Worm (Caenorhabditis elegans): Measurements from ENCODE around the gene Y43C5A.4.

Y43C5A.4 gene

ce11 chrIV:10252350-10252792, 25.4 kb upstream of the Y43C5A.4 start (continued):
- no peak for TF ChIP-seq hlh-26 (GFP tag; conservative IDR thresholded peaks at IDR 0.05)
- peak; percentile 84 for TF ChIP-seq hmg-1.2 (GFP tag; IDR thresholded peaks at IDR 0.05)
- peak; percentile 78; the same call in 1 of the 2 replicates for TF ChIP-seq egl-44 (GFP tag; IDR thresholded peaks at IDR 0.05)
- peak; percentile 80 for TF ChIP-seq C06A6.2 (GFP tag; conservative IDR thresholded peaks at IDR 0.05)
- TF ChIP-seq ztf-28 (GFP tag; IDR thresholded peaks at IDR 0.05) = no peak
- 0 out of 2 replicates have a peak, but pooled peaks have one; percentile 43 for TF ChIP-seq rcor-1 (GFP tag; IDR thresholded peaks at IDR 0.05)
- no peak for TF ChIP-seq lsy-27 (tag; optimal IDR thresholded peaks at IDR 0.05; ENCODE audit: borderline replicate concordance, insufficient read depth)
- TF ChIP-seq madf-6 (GFP tag; IDR thresholded peaks at IDR 0.05) = peak; percentile 12; the same call in 1 of the 2 replicates
- TF ChIP-seq chd-7 (tag; optimal IDR thresholded peaks at IDR 0.05) = peak; percentile 89
- TF ChIP-seq ceh-79 (tag; optimal IDR thresholded peaks at IDR 0.05) = no peak
- TF ChIP-seq athp-1 (tag; optimal IDR thresholded peaks at IDR 0.05) = no peak
- TF ChIP-seq rec-8 (tag; optimal IDR thresholded peaks at IDR 0.05) = no peak
- no peak for TF ChIP-seq egl-18 (GFP tag; IDR thresholded peaks at IDR 0.05)
- no peak for TF ChIP-seq F57A8.1 (GFP tag; optimal IDR thresholded peaks at IDR 0.05)
- TF ChIP-seq F39B2.1 (GFP tag; IDR thresholded peaks at IDR 0.05) = no peak
- no peak for TF ChIP-seq ceh-40 (GFP tag; IDR thresholded peaks at IDR 0.05)
- no peak for TF ChIP-seq Y79H2A.3 (GFP tag; conservative IDR thresholded peaks at IDR 0.05)
- TF ChIP-seq F57C9.4 (tag; optimal IDR thresholded peaks at IDR 0.05) = no peak
- no peak for TF ChIP-seq him-1 (tag; optimal IDR thresholded peaks at IDR 0.05)
- no peak for TF ChIP-seq Y53F4B.3 (GFP tag; IDR thresholded peaks at IDR 0.05)
- TF ChIP-seq efl-1 (GFP tag; optimal IDR thresholded peaks at IDR 0.05) = no peak
- TF ChIP-seq let-526 (GFP tag; IDR thresholded peaks at IDR 0.05) = peak; percentile 33; the same call in 1 of the 2 replicates
- no peak for TF ChIP-seq D2030.7 (GFP tag; IDR thresholded peaks at IDR 0.05)
- TF ChIP-seq snpc-1.1 (tag; optimal IDR thresholded peaks at IDR 0.05; ENCODE audit: insufficient read depth) = no peak
- no peak for TF ChIP-seq sea-2 (GFP tag; IDR thresholded peaks at IDR 0.05)
- TF ChIP-seq mxl-1 (tag; optimal IDR thresholded peaks at IDR 0.05) = peak; percentile 19
- TF ChIP-seq F49E8.2 (tag; optimal IDR thresholded peaks at IDR 0.05; ENCODE audit: insufficient read depth) = no peak
- no peak for TF ChIP-seq T07F8.4 (tag; optimal IDR thresholded peaks at IDR 0.05)
- TF ChIP-seq ceh-58 (GFP tag; IDR thresholded peaks at IDR 0.05) = no peak
- peak; percentile 59; the same call in 1 of the 2 replicates for TF ChIP-seq lir-1 (GFP tag; conservative IDR thresholded peaks at IDR 0.05)
- peak; percentile 32 for TF ChIP-seq ZK185.1 (tag; optimal IDR thresholded peaks at IDR 0.05; ENCODE audit: poor library complexity, severe bottlenecking)
- TF ChIP-seq unc-130 (GFP tag; optimal IDR thresholded peaks at IDR 0.05) = no peak
- peak; percentile 50 for TF ChIP-seq nhr-90 (tag; optimal IDR thresholded peaks at IDR 0.05)
- TF ChIP-seq hmg-20 (GFP tag; IDR thresholded peaks at IDR 0.05) = no peak
- TF ChIP-seq ekl-4 (GFP tag; IDR thresholded peaks at IDR 0.05) = 0 out of 2 replicates have a peak, but pooled peaks have one; percentile 28
- no peak for TF ChIP-seq F52B5.7 (tag; optimal IDR thresholded peaks at IDR 0.05)
- TF ChIP-seq ztf-26 (tag; optimal IDR thresholded peaks at IDR 0.05) = peak; percentile 43
- TF ChIP-seq sdz-38 (tag; optimal IDR thresholded peaks at IDR 0.05) = no peak
- peak; percentile 75 for TF ChIP-seq B0336.3 (GFP tag; IDR thresholded peaks at IDR 0.05)
- TF ChIP-seq madf-10 (tag; optimal IDR thresholded peaks at IDR 0.05) = peak; percentile 60
- no peak for TF ChIP-seq ccch-3 (GFP tag; optimal IDR thresholded peaks at IDR 0.05)
- peak; percentile 71 for TF ChIP-seq Y53G8AR.9 (GFP tag; conservative IDR thresholded peaks at IDR 0.05)
- peak; percentile 65 to 75 for TF ChIP-seq let-607 (tag; optimal IDR thresholded peaks at IDR 0.05)
- no peak for TF ChIP-seq Y67H2A.10 (GFP tag; conservative IDR thresholded peaks at IDR 0.05)
- no peak for TF ChIP-seq snpc-1.3 (tag; optimal IDR thresholded peaks at IDR 0.05; ENCODE audit: insufficient read depth)
- peak; percentile 72 for TF ChIP-seq ceh-27 (GFP tag; optimal IDR thresholded peaks at IDR 0.05)
- TF ChIP-seq F33H1.4 (GFP tag; IDR thresholded peaks at IDR 0.05) = no peak
- peak; percentile 95 for TF ChIP-seq nhr-80 (tag; optimal IDR thresholded peaks at IDR 0.05)
